Worm (Caenorhabditis elegans) whole organism, young adult: ENCODE results near the gene mrpl-30.

Source experiments
- B0035.1 ChIP-seq: sonication (generic microtip); optimal IDR thresholded peaks from 2 replicates; lab custom pipeline; 2016; ENCODE audit warnings: missing genetic modification characterization, mild to moderate bottlenecking, missing compliant biosample characterization, missing genotype, missing genetic modification reagents
- C06A6.2 ChIP-seq: fragments of 200-800 bp; sonication (Bioruptor generic); conservative IDR thresholded peaks from 2 replicates; pipeline ENCODE4 v1.3.6; 2022; ENCODE audit warnings: missing genetic modification characterization, missing compliant biosample characterization
- C17E4.6 ChIP-seq: fragments of 200-800 bp; sonication (Bioruptor generic); IDR thresholded peaks from 2 replicates; pipeline ENCODE4 v1.3.6; 2022; ENCODE audit warnings: missing genetic modification reagents, missing genetic modification characterization, missing compliant biosample characterization
- D2030.7 ChIP-seq: fragments of 200-800 bp; sonication (Bioruptor generic); IDR thresholded peaks from 2 replicates; pipeline ENCODE4 v1.3.6; 2022; ENCODE audit warnings: missing genetic modification reagents, missing genetic modification characterization, missing compliant biosample characterization
- F10E7.11 ChIP-seq: sonication (generic microtip); optimal IDR thresholded peaks from 2 replicates; lab custom pipeline; 2017; ENCODE audit warnings: mild to moderate bottlenecking, missing genetic modification characterization, moderate library complexity, missing compliant biosample characterization
- F33H1.4 ChIP-seq: fragments of 200-800 bp; sonication (Bioruptor generic); IDR thresholded peaks from 2 replicates; pipeline ENCODE4 v1.3.6; 2022; ENCODE audit warnings: missing genetic modification reagents, missing genetic modification characterization, missing compliant biosample characterization
- F49E8.2 ChIP-seq: sonication (generic microtip); optimal IDR thresholded peaks from 3 replicates; lab custom pipeline; 2017; ENCODE audit warnings: missing genetic modification characterization, mild to moderate bottlenecking, missing compliant biosample characterization, antibody characterized with exemption, moderate library complexity; ENCODE audit not compliant: insufficient read depth
- F52B5.7 ChIP-seq: sonication (generic microtip); optimal IDR thresholded peaks from 2 replicates; lab custom pipeline; 2016; ENCODE audit warnings: mild to moderate bottlenecking, missing genetic modification characterization, missing compliant biosample characterization
- F55B11.4 ChIP-seq: sonication (generic microtip); optimal IDR thresholded peaks from 2 replicates; lab custom pipeline; 2016; ENCODE audit warnings: missing compliant biosample characterization, missing genetic modification characterization, borderline replicate concordance; ENCODE audit not compliant: insufficient read depth
- T07F8.4 ChIP-seq: sonication (generic microtip); optimal IDR thresholded peaks from 2 replicates; lab custom pipeline; 2016; ENCODE audit warnings: mild to moderate bottlenecking, missing genetic modification characterization, moderate library complexity, missing compliant biosample characterization
- Y56A3A.18 ChIP-seq: fragments of 200-800 bp; sonication (Bioruptor generic); IDR thresholded peaks from 2 replicates; pipeline ENCODE4 v1.3.6; 2022; ENCODE audit warnings: missing genetic modification reagents, missing genetic modification characterization, missing compliant biosample characterization
- Y67H2A.10 ChIP-seq: fragments of 200-800 bp; sonication (Bioruptor generic); conservative IDR thresholded peaks from 2 replicates; pipeline ENCODE4 v1.3.6; 2022; ENCODE audit warnings: missing genetic modification reagents, missing genetic modification characterization, missing compliant biosample characterization
- Y79H2A.3 ChIP-seq: fragments of 200-800 bp; sonication (Bioruptor generic); conservative IDR thresholded peaks from 2 replicates; pipeline ENCODE4 v1.3.6; 2022; ENCODE audit warnings: missing genetic modification reagents, missing genetic modification characterization, missing compliant biosample characterization
- ama-1 ChIP-seq, 3 experiments: fragments of 150-350 bp in 1 of 3; sonication (generic microtip) in 2 of 3; optimal IDR thresholded peaks; 2 replicates each; lab custom pipeline; 2014 to 2018; ENCODE audit warnings: missing biosample characterization in 2 of 3, missing genetic modification characterization in 2 of 3, missing genetic modification reagents in 2 of 3
- aptf-2 ChIP-seq: fragments of 200-800 bp; sonication (Bioruptor generic); conservative IDR thresholded peaks from 2 replicates; pipeline ENCODE4 v1.3.6; 2022; ENCODE audit warnings: missing genetic modification reagents, missing genetic modification characterization, missing compliant biosample characterization
- athp-1 ChIP-seq: sonication (generic microtip); optimal IDR thresholded peaks from 2 replicates; lab custom pipeline; 2017; ENCODE audit warnings: mild to moderate bottlenecking, missing genetic modification characterization, missing compliant biosample characterization
- attf-3 ChIP-seq: fragments of 200-800 bp; sonication (Bioruptor generic); conservative IDR thresholded peaks from 2 replicates; pipeline ENCODE4 v1.3.6; 2022; ENCODE audit warnings: missing genetic modification reagents, missing genetic modification characterization, missing compliant biosample characterization
- attf-5 ChIP-seq: fragments of 200-800 bp; sonication (Bioruptor generic); optimal IDR thresholded peaks from 2 replicates; lab custom pipeline; 2018; ENCODE audit warnings: mild to moderate bottlenecking, missing genetic modification characterization, missing compliant biosample characterization
- bed-2 ChIP-seq: fragments of 200-800 bp; sonication (Bioruptor generic); IDR thresholded peaks from 2 replicates; pipeline ENCODE4 v1.3.6; 2022; ENCODE audit warnings: missing genetic modification reagents, missing genetic modification characterization, missing compliant biosample characterization
- cebp-2 ChIP-seq: fragments of 200-800 bp; sonication (Bioruptor generic); IDR thresholded peaks from 2 replicates; pipeline ENCODE4 v1.3.6; 2022; ENCODE audit warnings: missing genetic modification characterization, missing compliant biosample characterization
- ceh-100 ChIP-seq: fragments of 200-800 bp; sonication (Bioruptor generic); IDR thresholded peaks from 2 replicates; pipeline ENCODE4 v1.3.6; 2022; ENCODE audit warnings: missing genetic modification reagents, missing genetic modification characterization, missing compliant biosample characterization
- ceh-27 ChIP-seq: fragments of 200-800 bp; sonication (Bioruptor generic); optimal IDR thresholded peaks from 2 replicates; lab custom pipeline; 2018; ENCODE audit warnings: mild to moderate bottlenecking, missing genetic modification characterization, moderate library complexity, missing compliant biosample characterization
- ceh-40 ChIP-seq: fragments of 200-800 bp; sonication (Bioruptor generic); IDR thresholded peaks from 2 replicates; pipeline ENCODE4 v1.3.6; 2022; ENCODE audit warnings: missing genetic modification characterization, missing compliant biosample characterization
- dox-1 ChIP-seq: fragments of 200-800 bp; sonication (Bioruptor generic); IDR thresholded peaks from 2 replicates; pipeline ENCODE4 v1.3.6; 2022; ENCODE audit warnings: missing genetic modification reagents, missing genetic modification characterization, missing compliant biosample characterization
- dpl-1 ChIP-seq: fragments of 150-350 bp; optimal IDR thresholded peaks from 2 replicates; lab custom pipeline; 2014; ENCODE audit warnings: missing biosample characterization, missing genetic modification reagents, missing genetic modification characterization
- efl-1 ChIP-seq: fragments of 150-350 bp; optimal IDR thresholded peaks from 2 replicates; lab custom pipeline; 2014; ENCODE audit warnings: missing biosample characterization, missing genetic modification reagents, missing genetic modification characterization
- egl-18 ChIP-seq: fragments of 200-800 bp; sonication (Bioruptor generic); IDR thresholded peaks from 2 replicates; pipeline ENCODE4 v1.3.6; 2022; ENCODE audit warnings: missing genetic modification reagents, missing genetic modification characterization, missing compliant biosample characterization
- egl-44 ChIP-seq: fragments of 200-800 bp; sonication (Bioruptor generic); IDR thresholded peaks from 2 replicates; pipeline ENCODE4 v1.3.6; 2022; ENCODE audit warnings: missing genetic modification reagents, missing genetic modification characterization, missing compliant biosample characterization
- gei-17 ChIP-seq: fragments of 200-800 bp; sonication (Bioruptor generic); optimal IDR thresholded peaks from 2 replicates; lab custom pipeline; 2018; ENCODE audit warnings: mild to moderate bottlenecking, missing genetic modification characterization, missing compliant biosample characterization
- hlh-26 ChIP-seq: fragments of 200-800 bp; sonication (Bioruptor generic); conservative IDR thresholded peaks from 2 replicates; pipeline ENCODE4 v1.3.6; 2022; ENCODE audit warnings: missing genetic modification reagents, missing genetic modification characterization, missing compliant biosample characterization
- hmg-1.2 ChIP-seq: fragments of 200-800 bp; sonication (Bioruptor generic); IDR thresholded peaks from 2 replicates; pipeline ENCODE4 v1.3.6; 2022; ENCODE audit warnings: missing genetic modification reagents, missing genetic modification characterization, missing compliant biosample characterization
- lin-35 ChIP-seq, 3 experiments: fragments of 150-350 bp in 2 of 3; sonication (generic microtip) in 1 of 3; optimal IDR thresholded peaks; 2 replicates each; lab custom pipeline; 2014 to 2018; ENCODE audit warnings: missing biosample characterization in 3 of 3, missing genetic modification characterization in 3 of 3, missing genetic modification reagents in 3 of 3
- lir-1 ChIP-seq: fragments of 200-800 bp; sonication (Bioruptor generic); conservative IDR thresholded peaks from 2 replicates; pipeline ENCODE4 v1.3.6; 2022; ENCODE audit warnings: missing genetic modification reagents, missing genetic modification characterization, missing compliant biosample characterization
- madf-6 ChIP-seq: fragments of 200-800 bp; sonication (Bioruptor generic); IDR thresholded peaks from 2 replicates; pipeline ENCODE4 v1.3.6; 2022; ENCODE audit warnings: missing genetic modification reagents, missing genetic modification characterization, missing compliant biosample characterization
- mel-28 ChIP-seq: sonication (generic microtip); optimal IDR thresholded peaks from 2 replicates; lab custom pipeline; 2016; ENCODE audit warnings: borderline replicate concordance, mild to moderate bottlenecking, missing genetic modification characterization, missing compliant biosample characterization
- mes-4 ChIP-seq: sonication (generic microtip); optimal IDR thresholded peaks from 2 replicates; lab custom pipeline; 2016; ENCODE audit warnings: missing genotype, missing genetic modification characterization, missing compliant biosample characterization
- nhr-120 ChIP-seq: fragments of 200-800 bp; sonication (Bioruptor generic); IDR thresholded peaks from 2 replicates; pipeline ENCODE4 v1.3.6; 2022; ENCODE audit warnings: missing genetic modification characterization, missing compliant biosample characterization
- nhr-179 ChIP-seq: sonication (generic microtip); optimal IDR thresholded peaks from 2 replicates; lab custom pipeline; 2016; ENCODE audit warnings: mild to moderate bottlenecking, missing genetic modification characterization, missing compliant biosample characterization
- nhr-80 ChIP-seq: sonication (generic microtip); optimal IDR thresholded peaks from 2 replicates; lab custom pipeline; 2016; ENCODE audit warnings: missing genetic modification characterization, missing compliant biosample characterization
- pha-4 ChIP-seq: fragments of 150-350 bp; sonication (generic microtip); optimal IDR thresholded peaks from 2 replicates; lab custom pipeline; 2014; ENCODE audit warnings: missing biosample characterization, missing genetic modification reagents, missing genetic modification characterization
- rec-8 ChIP-seq, 2 experiments: sonication (generic microtip); optimal IDR thresholded peaks; 2 replicates each; lab custom pipeline; 2016; ENCODE audit warnings: mild to moderate bottlenecking in 2 of 2, missing genetic modification characterization in 2 of 2, missing genetic modification reagents in 2 of 2, missing genotype in 2 of 2, missing biosample characterization in 1 of 2, missing compliant biosample characterization in 1 of 2, moderate library complexity in 1 of 2
- repo-1 ChIP-seq: sonication (generic microtip); optimal IDR thresholded peaks from 2 replicates; lab custom pipeline; 2017; ENCODE audit warnings: mild to moderate bottlenecking, missing genetic modification characterization, missing compliant biosample characterization
- sdz-38 ChIP-seq: sonication (generic microtip); optimal IDR thresholded peaks from 2 replicates; lab custom pipeline; 2016; ENCODE audit warnings: missing genotype, missing genetic modification characterization, missing compliant biosample characterization
- snpc-1.3 ChIP-seq: sonication (generic microtip); optimal IDR thresholded peaks from 2 replicates; lab custom pipeline; 2017; ENCODE audit warnings: missing genetic modification characterization, mild to moderate bottlenecking, missing compliant biosample characterization, antibody characterized with exemption, moderate library complexity, missing genotype, missing genetic modification reagents; ENCODE audit not compliant: insufficient read depth
- tbp1 ChIP-seq: fragments of 200-800 bp; sonication (Bioruptor generic); optimal IDR thresholded peaks from 2 replicates; lab custom pipeline; 2018; ENCODE audit warnings: mild to moderate bottlenecking, missing genetic modification characterization, missing compliant biosample characterization
- unc-62 ChIP-seq: fragments of 150-350 bp; optimal IDR thresholded peaks from 2 replicates; lab custom pipeline; 2014; ENCODE audit warnings: missing biosample characterization, missing genetic modification reagents, missing genetic modification characterization
- zim-3 ChIP-seq: sonication (generic microtip); optimal IDR thresholded peaks from 2 replicates; lab custom pipeline; 2017; ENCODE audit warnings: mild to moderate bottlenecking, missing genetic modification characterization, moderate library complexity, missing compliant biosample characterization
- ztf-25 ChIP-seq: fragments of 200-800 bp; sonication (Bioruptor generic); IDR thresholded peaks from 2 replicates; pipeline ENCODE4 v1.3.6; 2022; ENCODE audit warnings: missing genetic modification reagents, missing genetic modification characterization, missing compliant biosample characterization
- ztf-3 ChIP-seq: fragments of 200-800 bp; sonication (Bioruptor generic); optimal IDR thresholded peaks from 2 replicates; lab custom pipeline; 2018; ENCODE audit warnings: mild to moderate bottlenecking, missing genetic modification characterization, missing compliant biosample characterization

The mrpl-30 gene

DNA sequence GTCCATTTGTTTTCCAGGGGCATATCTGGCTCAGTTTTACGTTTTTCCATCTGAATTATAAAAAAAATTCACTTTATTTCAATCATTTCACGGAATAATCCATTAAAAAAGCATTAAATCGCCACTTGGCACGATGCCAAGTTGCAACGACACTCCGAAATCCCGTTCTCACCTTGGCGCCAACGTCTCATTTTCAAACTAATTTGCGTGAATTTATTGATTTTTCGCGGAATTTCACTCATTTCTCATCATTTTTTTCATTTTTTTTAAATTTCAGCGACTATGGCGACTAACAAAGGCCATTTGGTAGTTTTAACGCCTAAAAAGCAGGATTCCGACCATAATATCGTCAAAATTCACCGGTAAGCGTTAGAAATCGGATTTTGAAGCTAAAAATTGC, 34.9 kb downstream of the mrpl-30 start, which contains the start of gene H14E04.2 (continued):
- TF ChIP-seq dox-1 (GFP tag; lab: Robert Waterston, UW) = no peak
- TF ChIP-seq bed-2 (GFP tag; lab: Robert Waterston, UW) = no peak
- peak; percentile 74; the same call in 1 of the 2 replicates for TF ChIP-seq madf-6
- no peak for TF ChIP-seq C17E4.6 (GFP tag; lab: Robert Waterston, UW)
- TF ChIP-seq dpl-1 (GFP tag; lab: Kevin White, UChicago) = peak; percentile 78
- no peak for TF ChIP-seq pha-4
- TF ChIP-seq gei-17 (GFP tag; lab: Kevin White, UChicago) = no peak
- TF ChIP-seq egl-44 (GFP tag; lab: Robert Waterston, UW) = no peak
- TF ChIP-seq F33H1.4 (GFP tag; lab: Robert Waterston, UW) = peak; percentile 62
- no peak for TF ChIP-seq Y67H2A.10 (GFP tag; lab: Robert Waterston, UW)
- TF ChIP-seq F10E7.11 = no peak
- no peak for TF ChIP-seq repo-1 (tag; lab: Kevin White, UChicago)
- TF ChIP-seq nhr-120 (GFP tag; lab: Robert Waterston, UW) = no peak
- no peak for TF ChIP-seq snpc-1.3
- TF ChIP-seq unc-62 (GFP tag; lab: Kevin White, UChicago) = no peak
- TF ChIP-seq C06A6.2 (GFP tag; lab: Robert Waterston, UW) = 0 out of 2 replicates have a peak, but pooled peaks have one; percentile 14
- TF ChIP-seq Y79H2A.3 (GFP tag; lab: Robert Waterston, UW) = no peak
- no peak for TF ChIP-seq rec-8 (tag; optimal IDR thresholded peaks at IDR 0.05; lab: Kevin White, UChicago)
- no peak for TF ChIP-seq mes-4
- no peak for TF ChIP-seq zim-3 (tag; lab: Kevin White, UChicago)
- no peak for TF ChIP-seq egl-18 (GFP tag; lab: Robert Waterston, UW)
- TF ChIP-seq ama-1 (optimal IDR thresholded peaks at IDR 0.05; lab: Kevin White, UChicago) = no peak
- TF ChIP-seq ama-1 (GFP tag; optimal IDR thresholded peaks at IDR 0.05; lab: Kevin White, UChicago) = no peak
- peak; percentile 10 for TF ChIP-seq ceh-27 (GFP tag; lab: Kevin White, UChicago)
- no peak for TF ChIP-seq ztf-3 (GFP tag; lab: Kevin White, UChicago)
- TF ChIP-seq hmg-1.2 = peak; percentile 18; the same call in 1 of the 2 replicates
- TF ChIP-seq sdz-38 (tag; lab: Kevin White, UChicago) = no peak
- TF ChIP-seq F52B5.7 (tag; lab: Kevin White, UChicago) = no peak
- peak in 2 of 3 experiments; percentile 49 to 92 for TF ChIP-seq lin-35 (GFP tag; optimal IDR thresholded peaks at IDR 0.05; lab: Kevin White, UChicago)
- no peak for TF ChIP-seq ztf-25 (GFP tag; lab: Robert Waterston, UW)
- no peak for TF ChIP-seq Y56A3A.18 (GFP tag; lab: Robert Waterston, UW)
- TF ChIP-seq attf-5 (GFP tag; lab: Kevin White, UChicago) = no peak
- TF ChIP-seq B0035.1 (tag; lab: Kevin White, UChicago) = no peak
- TF ChIP-seq mel-28 (tag; lab: Kevin White, UChicago) = no peak
- TF ChIP-seq attf-3 (GFP tag; lab: Robert Waterston, UW) = peak; percentile 97
- no peak for TF ChIP-seq aptf-2 (GFP tag; lab: Robert Waterston, UW)
- TF ChIP-seq tbp1 (GFP tag; lab: Kevin White, UChicago) = no peak
- TF ChIP-seq F49E8.2 (tag; lab: Kevin White, UChicago) = no peak
- TF ChIP-seq hlh-26 (GFP tag; lab: Robert Waterston, UW) = no peak
- no peak for TF ChIP-seq lir-1
- no peak for TF ChIP-seq D2030.7 (GFP tag; lab: Robert Waterston, UW)
- no peak for TF ChIP-seq nhr-179
- no peak for TF ChIP-seq T07F8.4
- TF ChIP-seq cebp-2 (GFP tag; lab: Robert Waterston, UW) = no peak
- no peak for TF ChIP-seq ceh-40 (GFP tag; lab: Robert Waterston, UW)
- no peak for TF ChIP-seq F55B11.4
- TF ChIP-seq athp-1 (tag; lab: Kevin White, UChicago) = no peak
- TF ChIP-seq nhr-80 (tag; lab: Kevin White, UChicago) = no peak
- TF ChIP-seq ceh-100 = no peak
- TF ChIP-seq efl-1 (GFP tag; lab: Kevin White, UChicago) = peak; percentile 92
